Fruit fly (Drosophila melanogaster) whole organism, wandering third instar larva: ENCODE measurements around the gene Crg-1.
"Not testable (repeated sequence)": the region's sequence is repeated elsewhere in the genome, so short reads cannot be mapped to it uniquely, and the experiment has no call there.

ENCODE experiments used
- Abd-B ChIP-seq: fragments of >200 bp; optimal IDR thresholded peaks from 2 replicates; lab custom pipeline; 2017; ENCODE audit warnings: missing biosample characterization, missing genetic modification characterization
- CG32264 ChIP-seq: fragments of 200-800 bp; sonication (Bioruptor generic); optimal IDR thresholded peaks from 2 replicates; lab custom pipeline; 2016; ENCODE audit warnings: missing biosample characterization, missing genetic modification characterization
- CG9705 ChIP-seq: fragments of 200-800 bp; sonication (Bioruptor generic); optimal IDR thresholded peaks from 2 replicates; lab custom pipeline; 2018; ENCODE audit warnings: missing biosample characterization, mild to moderate bottlenecking, missing genetic modification characterization
- CrebA ChIP-seq: fragments of 200-800 bp; sonication (Bioruptor generic); optimal IDR thresholded peaks from 2 replicates; lab custom pipeline; 2016; ENCODE audit warnings: missing biosample characterization, mild to moderate bottlenecking, missing genetic modification characterization, borderline replicate concordance
- Dfd ChIP-seq: fragments of >200 bp; optimal IDR thresholded peaks from 2 replicates; lab custom pipeline; 2017; ENCODE audit warnings: missing biosample characterization, missing genetic modification characterization
- Dif ChIP-seq: fragments of 200-275, 200-300 bp; sonication (Bioruptor generic); optimal IDR thresholded peaks from 2 replicates; lab custom pipeline; 2018; ENCODE audit warnings: missing biosample characterization, missing genetic modification characterization; ENCODE audit not compliant: partially characterized antibody
- GATAd ChIP-seq: sonication (Bioruptor generic); optimal IDR thresholded peaks from 2 replicates; lab custom pipeline; 2016; ENCODE audit warnings: missing biosample characterization, missing genetic modification characterization
- HLH106 ChIP-seq: fragments of 200-800 bp; optimal IDR thresholded peaks from 3 replicates; lab custom pipeline; 2019; ENCODE audit warnings: missing biosample characterization, mild to moderate bottlenecking, missing genetic modification characterization, moderate library complexity
- Hnf4 ChIP-seq: fragments of 200-800 bp; sonication (Bioruptor generic); optimal IDR thresholded peaks from 2 replicates; lab custom pipeline; 2016; ENCODE audit warnings: missing biosample characterization, mild to moderate bottlenecking, missing genetic modification characterization
- Hr78 ChIP-seq: fragments of >200 bp; optimal IDR thresholded peaks from 2 replicates; lab custom pipeline; 2017; ENCODE audit warnings: missing biosample characterization, missing genetic modification characterization
- Hr83 ChIP-seq: fragments of 200-300 bp; sonication (Bioruptor generic); optimal IDR thresholded peaks from 2 replicates; lab custom pipeline; 2016; ENCODE audit warnings: missing biosample characterization, mild to moderate bottlenecking, missing genetic modification characterization, moderate library complexity; ENCODE audit not compliant: poor library complexity, severe bottlenecking
- Jra ChIP-seq: sonication (Bioruptor generic); optimal IDR thresholded peaks from 2 replicates; lab custom pipeline; 2016; ENCODE audit warnings: missing biosample characterization, missing genetic modification characterization
- Mio ChIP-seq: sonication (Bioruptor generic); optimal IDR thresholded peaks from 2 replicates; lab custom pipeline; 2016; ENCODE audit warnings: missing biosample characterization, missing genetic modification characterization
- Myc ChIP-seq: fragments of >200 bp; optimal IDR thresholded peaks from 2 replicates; lab custom pipeline; 2017
- N ChIP-seq: fragments of >200 bp; optimal IDR thresholded peaks from 2 replicates; lab custom pipeline; 2018; ENCODE audit warnings: missing biosample characterization, missing external identifiers, missing genetic modification characterization
- OdsH ChIP-seq: fragments of 200-800 bp; sonication (Bioruptor generic); optimal IDR thresholded peaks from 2 replicates; lab custom pipeline; 2016; ENCODE audit warnings: missing biosample characterization, mild to moderate bottlenecking, missing genetic modification characterization
- Rel ChIP-seq, 2 experiments: fragments of 200-800 bp; sonication (Bioruptor generic) in 1 of 2; optimal IDR thresholded peaks; 2 replicates in 1 of 2; 3 replicates in 1 of 2; lab custom pipeline; 2016 to 2019; ENCODE audit warnings: mild to moderate bottlenecking in 2 of 2, missing biosample characterization in 2 of 2, missing genetic modification characterization in 2 of 2, moderate library complexity in 1 of 2
- Sp1 ChIP-seq: fragments of 200-800 bp; sonication (Bioruptor generic); optimal IDR thresholded peaks from 3 replicates; lab custom pipeline; 2019; ENCODE audit warnings: missing biosample characterization, mild to moderate bottlenecking, missing genetic modification characterization, moderate library complexity
- Vsx2 ChIP-seq: fragments of 200-300, 225-300 bp; sonication (Bioruptor generic); optimal IDR thresholded peaks from 2 replicates; lab custom pipeline; 2018; ENCODE audit warnings: missing biosample characterization, missing genetic modification characterization; ENCODE audit not compliant: partially characterized antibody
- br ChIP-seq: fragments of 200-800 bp; sonication (Bioruptor generic); optimal IDR thresholded peaks from 2 replicates; lab custom pipeline; 2016; ENCODE audit warnings: missing biosample characterization, missing genetic modification characterization
- brk ChIP-seq: fragments of 200-800 bp; sonication (Bioruptor generic); optimal IDR thresholded peaks from 2 replicates; lab custom pipeline; 2016; ENCODE audit warnings: missing biosample characterization, mild to moderate bottlenecking, missing genetic modification characterization
- dl ChIP-seq, 2 experiments: fragments of 175-275, 200-275 bp in 1 of 2; fragments of 200-275 bp in 1 of 2; sonication (Bioruptor generic); optimal IDR thresholded peaks; lab custom pipeline; 2018; ENCODE audit warnings: mild to moderate bottlenecking in 2 of 2, missing biosample characterization in 2 of 2, missing genetic modification characterization in 2 of 2, moderate library complexity in 2 of 2; ENCODE audit not compliant: partially characterized antibody in 2 of 2, insufficient read depth in 1 of 2
- dmrt93B ChIP-seq: fragments of 200-800 bp; sonication (Bioruptor generic); optimal IDR thresholded peaks from 2 replicates; lab custom pipeline; 2018; ENCODE audit warnings: missing biosample characterization, mild to moderate bottlenecking, missing genetic modification characterization
- dsf ChIP-seq: sonication (Bioruptor generic); optimal IDR thresholded peaks from 2 replicates; lab custom pipeline; 2016; ENCODE audit warnings: missing biosample characterization, missing genetic modification characterization, borderline replicate concordance
- ey ChIP-seq: fragments of 200-800 bp; sonication (Bioruptor generic); optimal IDR thresholded peaks from 2 replicates; lab custom pipeline; 2016; ENCODE audit warnings: missing biosample characterization, missing genetic modification characterization
- foxo ChIP-seq, 2 experiments: fragments of 200-800 bp; sonication (Bioruptor generic); optimal IDR thresholded peaks; 2 replicates in 1 of 2; 3 replicates in 1 of 2; lab custom pipeline; 2016 to 2017; ENCODE audit warnings: missing biosample characterization in 2 of 2, missing genetic modification characterization in 2 of 2
- fru ChIP-seq: fragments of 200-800 bp; sonication (Bioruptor generic); optimal IDR thresholded peaks from 3 replicates; lab custom pipeline; 2016; ENCODE audit warnings: missing biosample characterization, mild to moderate bottlenecking, missing genetic modification characterization
- h ChIP-seq: fragments of 200-800 bp; sonication (Bioruptor generic); optimal IDR thresholded peaks from 3 replicates; lab custom pipeline; 2016; ENCODE audit warnings: missing biosample characterization, mild to moderate bottlenecking, missing genetic modification characterization
- jim ChIP-seq: fragments of 175-275, 200-325 bp; sonication (Bioruptor generic); optimal IDR thresholded peaks from 2 replicates; lab custom pipeline; 2016; ENCODE audit warnings: missing biosample characterization, mild to moderate bottlenecking, missing genetic modification characterization
- lola ChIP-seq: fragments of >200 bp; optimal IDR thresholded peaks from 2 replicates; lab custom pipeline; 2017; ENCODE audit warnings: missing biosample characterization, missing genetic modification characterization
- pan ChIP-seq: fragments of >200 bp; optimal IDR thresholded peaks from 2 replicates; lab custom pipeline; 2017
- psq ChIP-seq: fragments of 200-800 bp; sonication (Bioruptor generic); optimal IDR thresholded peaks from 3 replicates; lab custom pipeline; 2017; ENCODE audit warnings: missing biosample characterization, mild to moderate bottlenecking, missing genetic modification characterization, moderate library complexity
- rgr ChIP-seq: fragments of 200-800 bp; sonication (Bioruptor generic); optimal IDR thresholded peaks from 3 replicates; lab custom pipeline; 2016; ENCODE audit warnings: missing biosample characterization, mild to moderate bottlenecking, missing genetic modification characterization
- sage ChIP-seq: fragments of 200-800 bp; sonication (Bioruptor generic); optimal IDR thresholded peaks from 2 replicates; lab custom pipeline; 2016; ENCODE audit warnings: missing biosample characterization, mild to moderate bottlenecking, missing genetic modification characterization
- sv ChIP-seq: fragments of 200-800 bp; sonication (Bioruptor generic); optimal IDR thresholded peaks from 3 replicates; lab custom pipeline; 2016; ENCODE audit warnings: missing biosample characterization, missing genetic modification characterization
- tai ChIP-seq: sonication (Bioruptor generic); optimal IDR thresholded peaks from 2 replicates; lab custom pipeline; 2016; ENCODE audit warnings: missing biosample characterization, missing genetic modification characterization
- usp ChIP-seq: fragments of >200 bp; optimal IDR thresholded peaks from 2 replicates; lab custom pipeline; 2017; ENCODE audit warnings: missing biosample characterization, missing genetic modification characterization
- woc ChIP-seq: sonication (Bioruptor generic); optimal IDR thresholded peaks from 2 replicates; lab custom pipeline; 2016; ENCODE audit warnings: missing biosample characterization, mild to moderate bottlenecking, missing genetic modification characterization

Gene Crg-1

dm6 chrX:3792923-3793322 is at the start of gene Crg-1:
Gene Crg-1 (plus strand): TSS chrX:3793223.
- TF ChIP-seq Hnf4 (GFP tag; lab: Kevin White, UChicago); Hr83; br: not testable (repeated sequence)

DNA sequence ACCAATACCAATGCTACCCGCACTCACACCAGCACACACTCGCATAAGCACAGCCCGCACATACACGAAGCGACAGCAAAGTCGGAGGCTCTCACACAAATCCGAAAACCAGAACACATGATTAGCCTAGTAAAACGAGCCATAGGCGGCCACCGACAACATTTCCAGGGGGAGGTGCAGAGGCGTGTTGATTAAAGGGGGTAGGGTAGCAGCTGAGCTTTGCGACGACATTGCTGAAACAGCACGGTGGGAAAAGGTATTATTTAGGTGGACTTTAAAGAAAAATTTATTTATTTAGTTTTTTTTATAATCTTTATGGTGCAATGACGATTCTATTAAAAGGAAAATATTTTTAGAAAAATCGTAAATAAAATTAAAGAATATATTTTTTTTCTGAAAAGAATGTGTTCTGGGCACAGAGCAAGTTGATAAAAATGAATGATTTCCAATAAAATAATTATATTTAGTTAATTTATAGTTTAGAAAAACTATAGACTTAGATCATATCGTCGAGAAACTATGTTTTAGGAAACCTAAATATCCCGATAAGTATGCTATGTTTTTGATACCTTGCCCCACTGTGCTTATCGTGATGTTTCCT is 49.0 kb upstream of the Crg-1 start:
- TF ChIP-seq lola, result no peak
- peak; percentile 66 for TF ChIP-seq fru
- peak; percentile 50 for TF ChIP-seq rgr (GFP tag; lab: Kevin White, UChicago)
- no peak for TF ChIP-seq Hnf4 (GFP tag; lab: Kevin White, UChicago)
- no peak for TF ChIP-seq sage (GFP tag; lab: Kevin White, UChicago)
- peak; percentile 97 for TF ChIP-seq psq (GFP tag; lab: Kevin White, UChicago)
- TF ChIP-seq br, result no peak
- TF ChIP-seq Mio (GFP tag; lab: Kevin White, UChicago), result no peak
- TF ChIP-seq CG9705 (GFP tag; lab: Kevin White, UChicago), result no peak
- no peak for TF ChIP-seq Myc (lab: Kevin White, UChicago)
- no peak for TF ChIP-seq h (GFP tag; lab: Kevin White, UChicago)
- peak; percentile 53 for TF ChIP-seq ey (GFP tag; lab: Kevin White, UChicago)
- TF ChIP-seq HLH106, result peak; percentile 86
- peak; percentile 85 for TF ChIP-seq dmrt93B
- TF ChIP-seq Hr83, result peak; percentile 94
- TF ChIP-seq jim (GFP tag; lab: Kevin White, UChicago), result peak; percentile 18
- TF ChIP-seq CrebA, result peak; percentile 9
- peak; percentile 84 for TF ChIP-seq OdsH (GFP tag; lab: Kevin White, UChicago)
- TF ChIP-seq Vsx2 (GFP tag; lab: Kevin White, UChicago), result peak; percentile 96
- TF ChIP-seq tai (GFP tag; lab: Kevin White, UChicago), result no peak
- no peak for TF ChIP-seq Jra (GFP tag; lab: Kevin White, UChicago)
- no peak for TF ChIP-seq N (GFP tag; lab: Kevin White, UChicago)
- peak; percentile 19 for TF ChIP-seq dsf (GFP tag; lab: Kevin White, UChicago)
- TF ChIP-seq sv, result peak; percentile 80
- no peak for TF ChIP-seq CG32264 (GFP tag; lab: Kevin White, UChicago)
- no peak for TF ChIP-seq Abd-B (GFP tag; lab: Kevin White, UChicago)
- TF ChIP-seq dl (GFP tag; optimal IDR thresholded peaks at IDR 0.05; lab: Kevin White, UChicago; ENCODE audit: insufficient read depth in 1 of 2, partially characterized antibody in 2 of 2), result no peak
- no peak for TF ChIP-seq Rel (GFP tag; optimal IDR thresholded peaks at IDR 0.05; lab: Kevin White, UChicago)
- TF ChIP-seq Rel (tag; optimal IDR thresholded peaks at IDR 0.05; lab: Kevin White, UChicago), result no peak
- TF ChIP-seq Dif (GFP tag; lab: Kevin White, UChicago), result peak; percentile 56
- no peak for TF ChIP-seq Hr78 (GFP tag; lab: Kevin White, UChicago)
- TF ChIP-seq GATAd (GFP tag; lab: Kevin White, UChicago), result peak; percentile 2
- peak; percentile 84 for TF ChIP-seq Sp1 (GFP tag; lab: Kevin White, UChicago)
- TF ChIP-seq brk, result peak; percentile 12
- TF ChIP-seq foxo (GFP tag; optimal IDR thresholded peaks at IDR 0.05; lab: Kevin White, UChicago), result peak in 1 of 2 experiments; percentile 78
- no peak for TF ChIP-seq pan (lab: Kevin White, UChicago)
- TF ChIP-seq Dfd, result no peak

- TF ChIP-seq CrebA (peak; percentile 93), jim (GFP tag; lab: Kevin White, UChicago) (no peak), CG32264 (GFP tag; lab: Kevin White, UChicago) (no peak), br (peak; percentile 46), GATAd (GFP tag; lab: Kevin White, UChicago) (no peak), rgr (GFP tag; lab: Kevin White, UChicago) (peak; percentile 10), tai (GFP tag; lab: Kevin White, UChicago) (peak; percentile 6), sage (GFP tag; lab: Kevin White, UChicago) (peak; percentile 36), Jra (GFP tag; lab: Kevin White, UChicago) (peak; percentile 69), woc (GFP tag; lab: Kevin White, UChicago) (peak; percentile 37), Myc (lab: Kevin White, UChicago) (no peak), Abd-B (GFP tag; lab: Kevin White, UChicago) (no peak), foxo (GFP tag; optimal IDR thresholded peaks at IDR 0.05; lab: Kevin White, UChicago) (no peak), Hnf4 (GFP tag; lab: Kevin White, UChicago) (peak; percentile 53), ey (GFP tag; lab: Kevin White, UChicago) (no peak), dsf (GFP tag; lab: Kevin White, UChicago) (no peak), N (GFP tag; lab: Kevin White, UChicago) (peak; percentile 58), Rel (GFP tag; optimal IDR thresholded peaks at IDR 0.05; lab: Kevin White, UChicago) (peak; percentile 36), Rel (tag; optimal IDR thresholded peaks at IDR 0.05; lab: Kevin White, UChicago) (peak; percentile 79), CG9705 (GFP tag; lab: Kevin White, UChicago) (no peak), Hr78 (GFP tag; lab: Kevin White, UChicago) (peak; percentile 38), Dfd (no peak), HLH106 (no peak), Dif (GFP tag; lab: Kevin White, UChicago) (peak; percentile 73), Vsx2 (GFP tag; lab: Kevin White, UChicago) (peak; percentile 89), psq (GFP tag; lab: Kevin White, UChicago) (no peak), dmrt93B (no peak), dl (GFP tag; optimal IDR thresholded peaks at IDR 0.05; lab: Kevin White, UChicago; ENCODE audit: insufficient read depth in 1 of 2, partially characterized antibody in 2 of 2) (peak; percentile 25 to 80), pan (lab: Kevin White, UChicago) (no peak), usp (GFP tag; lab: Kevin White, UChicago) (no peak), h (GFP tag; lab: Kevin White, UChicago) (peak; percentile 74), brk (no peak), lola (no peak)
These were observed 48.3 kb upstream of the Crg-1 start for dm6 chrX:3744492-3745263.
